Worm (Caenorhabditis elegans): ENCODE data around the gene fbxa-104.

Gene fbxa-104

ce11 chrV:15423601-15424000, at the start of gene fbxa-104:
Gene fbxa-104 (minus strand): TSS chrV:15423683.
- TF ChIP-seq tra-4 (tag; optimal IDR thresholded peaks at IDR 0.05) = no peak
- no peak for TF ChIP-seq hmg-4 (GFP tag; optimal IDR thresholded peaks at IDR 0.05)
- TF ChIP-seq F13C5.2 (tag; optimal IDR thresholded peaks at IDR 0.05) = no peak
- no peak for TF ChIP-seq hmbx-1 (tag; optimal IDR thresholded peaks at IDR 0.05)
- no peak for TF ChIP-seq aly-1 (tag; optimal IDR thresholded peaks at IDR 0.05)
- no peak for TF ChIP-seq B0310.2 (tag; optimal IDR thresholded peaks at IDR 0.05)
- TF ChIP-seq sea-1 (GFP tag; conservative IDR thresholded peaks at IDR 0.05) = no peak
- no peak for TF ChIP-seq pes-1 (GFP tag; IDR thresholded peaks at IDR 0.05)
- no peak for TF ChIP-seq ama-1 (optimal IDR thresholded peaks at IDR 0.05)

DNA sequence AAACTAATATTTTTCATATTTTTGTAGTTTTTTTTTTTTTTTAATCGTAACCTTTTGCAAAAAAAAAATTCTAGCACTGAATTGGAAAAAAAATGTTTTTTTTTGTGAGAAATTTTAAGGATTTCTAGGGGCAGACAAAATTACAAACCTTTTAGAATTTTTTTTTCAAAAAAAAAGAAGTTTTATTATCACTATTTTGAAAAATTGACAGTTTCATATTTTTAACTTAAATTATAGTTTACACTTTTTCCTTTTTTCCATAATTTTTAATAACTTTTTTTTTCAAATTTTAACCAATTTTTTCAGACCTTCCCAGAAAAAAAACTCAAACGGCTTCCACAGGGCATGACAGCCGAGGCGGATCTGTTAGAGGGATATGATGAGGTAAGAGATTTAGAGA, 47.5 kb upstream of the fbxa-104 start, which contains the start of gene dpf-1:
Gene dpf-1 (plus strand): TSS at position 301 of the 400 bp plus-strand sequence.
- TF ChIP-seq hmg-4 (GFP tag; optimal IDR thresholded peaks at IDR 0.05) = no peak
- TF ChIP-seq flt-1 (GFP tag; IDR thresholded peaks at IDR 0.05) = no peak
- no peak for TF ChIP-seq sea-1 (GFP tag; conservative IDR thresholded peaks at IDR 0.05)
- no peak for TF ChIP-seq scrt-1 (GFP tag; IDR thresholded peaks at IDR 0.05)
- TF ChIP-seq tbx-11 (GFP tag; IDR thresholded peaks at IDR 0.05) = no peak
- TF ChIP-seq hmbx-1 (tag; optimal IDR thresholded peaks at IDR 0.05) = no peak
- TF ChIP-seq ets-7 (tag; optimal IDR thresholded peaks at IDR 0.05) = no peak
- no peak for TF ChIP-seq aly-1 (tag; optimal IDR thresholded peaks at IDR 0.05)
- TF ChIP-seq B0310.2 (tag; optimal IDR thresholded peaks at IDR 0.05) = no peak
- TF ChIP-seq ceh-36 (tag; optimal IDR thresholded peaks at IDR 0.05) = no peak
- no peak for TF ChIP-seq pes-1 (GFP tag; IDR thresholded peaks at IDR 0.05)
- no peak for TF ChIP-seq F13C5.2 (tag; optimal IDR thresholded peaks at IDR 0.05)
- no peak for TF ChIP-seq ama-1 (optimal IDR thresholded peaks at IDR 0.05)

- TF ChIP-seq hmbx-1 (tag; optimal IDR thresholded peaks at IDR 0.05) = no peak
- no peak for TF ChIP-seq hnd-1 (tag; optimal IDR thresholded peaks at IDR 0.05)
- no peak for TF ChIP-seq aly-1 (tag; optimal IDR thresholded peaks at IDR 0.05)
- no peak for TF ChIP-seq ets-7 (tag; optimal IDR thresholded peaks at IDR 0.05)
- no peak for TF ChIP-seq ceh-13 (GFP tag; optimal IDR thresholded peaks at IDR 0.05)
- no peak for TF ChIP-seq ceh-36 (tag; optimal IDR thresholded peaks at IDR 0.05)
- TF ChIP-seq scrt-1 (GFP tag; IDR thresholded peaks at IDR 0.05) = no peak
These were observed 43.2 kb upstream of the fbxa-104 start for ce11 chrV:15466719-15467118.

ce11 chrV:15466017-15466416, 42.5 kb upstream of the fbxa-104 start:
- no peak for TF ChIP-seq ama-1 (optimal IDR thresholded peaks at IDR 0.05)
- TF ChIP-seq pes-1 (GFP tag; IDR thresholded peaks at IDR 0.05) = no peak
- no peak for TF ChIP-seq tbx-11 (GFP tag; IDR thresholded peaks at IDR 0.05)
- no peak for TF ChIP-seq ceh-36 (tag; optimal IDR thresholded peaks at IDR 0.05)
- TF ChIP-seq hmg-4 (GFP tag; optimal IDR thresholded peaks at IDR 0.05) = no peak
- TF ChIP-seq tbx-37 (GFP tag; conservative IDR thresholded peaks at IDR 0.05) = no peak
- TF ChIP-seq F13C5.2 (tag; optimal IDR thresholded peaks at IDR 0.05) = no peak
- no peak for TF ChIP-seq scrt-1 (GFP tag; IDR thresholded peaks at IDR 0.05)
- TF ChIP-seq hnd-1 (tag; optimal IDR thresholded peaks at IDR 0.05) = no peak
- no peak for TF ChIP-seq hmbx-1 (tag; optimal IDR thresholded peaks at IDR 0.05)
- TF ChIP-seq flt-1 (GFP tag; IDR thresholded peaks at IDR 0.05) = no peak
- TF ChIP-seq tra-4 (tag; optimal IDR thresholded peaks at IDR 0.05) = no peak
- no peak for TF ChIP-seq sea-1 (GFP tag; conservative IDR thresholded peaks at IDR 0.05)
- no peak for TF ChIP-seq aly-1 (tag; optimal IDR thresholded peaks at IDR 0.05)
- TF ChIP-seq B0310.2 (tag; optimal IDR thresholded peaks at IDR 0.05) = no peak
- no peak for TF ChIP-seq ceh-13 (GFP tag; optimal IDR thresholded peaks at IDR 0.05)

DNA sequence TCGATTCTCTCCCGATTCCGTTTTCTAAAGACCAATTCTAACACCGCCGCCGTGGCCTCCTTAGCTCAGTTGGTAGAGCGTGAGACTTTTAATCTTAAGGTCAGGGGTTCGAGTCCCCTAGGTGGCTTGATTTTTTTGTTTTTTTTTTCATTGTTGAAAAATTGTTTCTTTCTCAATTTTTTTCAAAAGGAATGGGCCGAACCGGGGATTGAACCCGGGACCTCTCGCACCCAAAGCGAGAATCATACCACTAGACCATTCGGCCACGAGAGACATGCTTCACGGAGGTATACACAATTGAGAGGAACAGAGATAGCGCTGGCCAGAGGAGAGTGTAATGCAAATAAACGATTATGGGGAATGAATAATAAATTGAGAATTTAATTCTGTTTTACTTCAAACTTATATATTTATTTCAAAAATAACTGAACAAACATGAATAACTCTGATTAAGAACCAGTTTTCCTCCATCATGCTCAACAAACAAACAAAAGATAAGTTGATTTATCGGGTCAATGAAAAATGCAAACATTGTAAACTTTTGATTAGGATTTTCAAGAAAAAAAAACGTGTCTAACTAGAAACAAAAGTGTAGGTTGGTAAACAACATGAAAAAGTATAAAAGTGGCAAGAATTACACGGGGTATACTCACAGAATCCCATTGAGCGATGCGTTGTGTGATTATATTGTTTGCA, 41.7 kb upstream of the fbxa-104 start, which contains the start of gene pqn-71:
Gene pqn-71 (plus strand): TSS at position 646 of the 696 bp plus-strand sequence.
- TF ChIP-seq ets-7 (tag; optimal IDR thresholded peaks at IDR 0.05) = peak; percentile 67
- TF ChIP-seq scrt-1 (GFP tag; IDR thresholded peaks at IDR 0.05) = peak; percentile 83
- TF ChIP-seq ama-1 (optimal IDR thresholded peaks at IDR 0.05) = no peak
- TF ChIP-seq F13C5.2 (tag; optimal IDR thresholded peaks at IDR 0.05) = peak; percentile 93
- peak; percentile 81 for TF ChIP-seq aly-1 (tag; optimal IDR thresholded peaks at IDR 0.05)
- peak; percentile 94 for TF ChIP-seq hmg-4 (GFP tag; optimal IDR thresholded peaks at IDR 0.05)
- peak; percentile 77 for TF ChIP-seq tra-4 (tag; optimal IDR thresholded peaks at IDR 0.05)
- peak; percentile 69 for TF ChIP-seq hnd-1 (tag; optimal IDR thresholded peaks at IDR 0.05)
- peak; percentile 86 for TF ChIP-seq sea-1 (GFP tag; conservative IDR thresholded peaks at IDR 0.05)
- peak; percentile 55 for TF ChIP-seq ceh-13 (GFP tag; optimal IDR thresholded peaks at IDR 0.05)
- TF ChIP-seq ceh-36 (tag; optimal IDR thresholded peaks at IDR 0.05) = peak; percentile 74
- TF ChIP-seq pes-1 (GFP tag; IDR thresholded peaks at IDR 0.05) = peak; percentile 86
- peak; percentile 65 for TF ChIP-seq hmbx-1 (tag; optimal IDR thresholded peaks at IDR 0.05)
- TF ChIP-seq tbx-37 (GFP tag; conservative IDR thresholded peaks at IDR 0.05) = peak; percentile 72
- peak; percentile 57 for TF ChIP-seq B0310.2 (tag; optimal IDR thresholded peaks at IDR 0.05)
- peak; percentile 67 for TF ChIP-seq flt-1 (GFP tag; IDR thresholded peaks at IDR 0.05)
- peak; percentile 78 for TF ChIP-seq tbx-11 (GFP tag; IDR thresholded peaks at IDR 0.05)

ce11 chrV:15464402-15464801, 40.9 kb upstream of the fbxa-104 start, which contains the start of gene rocf-1:
Gene rocf-1 (minus strand): TSS chrV:15464502.
- TF ChIP-seq hmbx-1 (tag; optimal IDR thresholded peaks at IDR 0.05) (no peak), scrt-1 (GFP tag; IDR thresholded peaks at IDR 0.05) (no peak), aly-1 (tag; optimal IDR thresholded peaks at IDR 0.05) (no peak), F13C5.2 (tag; optimal IDR thresholded peaks at IDR 0.05) (no peak), ceh-13 (GFP tag; optimal IDR thresholded peaks at IDR 0.05) (no peak), flt-1 (GFP tag; IDR thresholded peaks at IDR 0.05) (no peak), sea-1 (GFP tag; conservative IDR thresholded peaks at IDR 0.05) (no peak), tbx-11 (GFP tag; IDR thresholded peaks at IDR 0.05) (no peak), B0310.2 (tag; optimal IDR thresholded peaks at IDR 0.05) (no peak)

DNA sequence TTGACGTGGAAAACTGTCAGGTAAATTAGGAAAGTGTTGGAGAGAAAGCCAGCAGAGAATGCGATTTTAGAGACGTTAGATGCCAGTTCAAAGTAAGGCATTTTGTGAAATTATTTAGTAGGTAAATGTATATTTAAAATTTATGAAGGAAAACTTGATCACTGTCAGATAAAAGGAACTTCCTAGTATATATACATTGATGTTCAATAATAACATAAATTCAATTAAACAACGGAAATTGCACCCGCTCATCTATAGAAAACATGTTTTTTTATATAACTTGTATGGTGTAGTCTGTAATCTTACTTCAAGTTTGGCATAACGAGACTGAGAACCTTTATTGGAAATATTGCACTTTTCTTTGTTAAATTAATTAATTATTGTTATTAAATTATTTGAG, 35.6 kb upstream of the fbxa-104 start, which contains the start of gene str-71:
Gene str-71 (minus strand): TSS at position 101 of the 400 bp plus-strand sequence.
- TF ChIP-seq F13C5.2 (tag; optimal IDR thresholded peaks at IDR 0.05) (no peak), ceh-13 (GFP tag; optimal IDR thresholded peaks at IDR 0.05) (no peak), scrt-1 (GFP tag; IDR thresholded peaks at IDR 0.05) (no peak), sea-1 (GFP tag; conservative IDR thresholded peaks at IDR 0.05) (no peak), ets-7 (tag; optimal IDR thresholded peaks at IDR 0.05) (no peak), hnd-1 (tag; optimal IDR thresholded peaks at IDR 0.05) (no peak), tbx-37 (GFP tag; conservative IDR thresholded peaks at IDR 0.05) (no peak), aly-1 (tag; optimal IDR thresholded peaks at IDR 0.05) (no peak), ceh-36 (tag; optimal IDR thresholded peaks at IDR 0.05) (no peak), tra-4 (tag; optimal IDR thresholded peaks at IDR 0.05) (no peak), pes-1 (GFP tag; IDR thresholded peaks at IDR 0.05) (no peak), tbx-11 (GFP tag; IDR thresholded peaks at IDR 0.05) (no peak), hmg-4 (GFP tag; optimal IDR thresholded peaks at IDR 0.05) (no peak), flt-1 (GFP tag; IDR thresholded peaks at IDR 0.05) (no peak), hmbx-1 (tag; optimal IDR thresholded peaks at IDR 0.05) (no peak), B0310.2 (tag; optimal IDR thresholded peaks at IDR 0.05) (no peak)

All from whole organism, early embryonic.